Worm (Caenorhabditis elegans) whole organism, L1 larva: ENCODE results near the gene ymel-1.

ENCODE experiments used
- C16A3.4 ChIP-seq: fragments of 150-350 bp; optimal IDR thresholded peaks from 2 replicates; lab custom pipeline; 2014; ENCODE audit warnings: missing biosample characterization, missing genetic modification characterization
- C34B4.2 ChIP-seq: sonication (generic microtip); optimal IDR thresholded peaks from 2 replicates; lab custom pipeline; 2017; ENCODE audit warnings: mild to moderate bottlenecking, missing genetic modification characterization, missing compliant biosample characterization
- aly-2 ChIP-seq: fragments of 150-350 bp; optimal IDR thresholded peaks from 2 replicates; lab custom pipeline; 2014; ENCODE audit warnings: missing biosample characterization, missing genetic modification characterization
- blmp-1 ChIP-seq: fragments of 150-350 bp; optimal IDR thresholded peaks from 2 replicates; lab custom pipeline; 2014; ENCODE audit warnings: missing biosample characterization, missing genetic modification characterization
- ceh-8 ChIP-seq: fragments of 200-800 bp; sonication (Bioruptor generic); optimal IDR thresholded peaks from 2 replicates; lab custom pipeline; 2018; ENCODE audit warnings: mild to moderate bottlenecking, missing genetic modification characterization, moderate library complexity, missing compliant biosample characterization
- ceh-82 ChIP-seq, 3 experiments: fragments of 150-350 bp in 1 of 3; sonication (generic microtip) in 2 of 3; optimal IDR thresholded peaks; 2 replicates each; lab custom pipeline; 2014 to 2017; ENCODE audit warnings: missing biosample characterization in 3 of 3, missing genetic modification characterization in 3 of 3
- ces-1 ChIP-seq: fragments of 150-350 bp; optimal IDR thresholded peaks from 2 replicates; lab custom pipeline; 2014; ENCODE audit warnings: missing biosample characterization, missing genetic modification reagents, missing genetic modification characterization
- dpl-1 ChIP-seq, 3 experiments: fragments of 150-350 bp in 2 of 3; sonication (generic microtip) in 1 of 3; optimal IDR thresholded peaks; 2 replicates each; lab custom pipeline; 2014 to 2017; ENCODE audit warnings: missing biosample characterization in 3 of 3, missing genetic modification characterization in 3 of 3, missing genetic modification reagents in 3 of 3
- efl-1 ChIP-seq, 4 experiments: fragments of 150-350 bp; optimal IDR thresholded peaks in 3 of 4; peaks in 1 of 4; 1 replicate in 1 of 4; 2 replicates in 3 of 4; lab custom pipeline; 2014; ENCODE audit warnings: missing biosample characterization in 2 of 4, missing genetic modification characterization in 2 of 4, missing genetic modification reagents in 2 of 4
- egl-13 ChIP-seq: sonication (generic microtip); optimal IDR thresholded peaks from 2 replicates; lab custom pipeline; 2016; ENCODE audit warnings: missing genotype, missing genetic modification reagents, missing genetic modification characterization, missing compliant biosample characterization
- elt-3 ChIP-seq, 6 experiments: fragments of 150-350 bp in 1 of 6; sonication (generic microtip); optimal IDR thresholded peaks; 2 replicates each; lab custom pipeline; 2017 to 2018; ENCODE audit warnings: missing biosample characterization in 6 of 6, missing genetic modification characterization in 6 of 6, inconsistent platforms in 1 of 6
- fkh-4 ChIP-seq: sonication (generic microtip); optimal IDR thresholded peaks from 2 replicates; lab custom pipeline; 2016; ENCODE audit warnings: missing compliant biosample characterization, missing genetic modification characterization, borderline replicate concordance
- fkh-8 ChIP-seq: sonication (generic microtip); optimal IDR thresholded peaks from 2 replicates; lab custom pipeline; 2016; ENCODE audit warnings: mild to moderate bottlenecking, missing genetic modification characterization, missing compliant biosample characterization
- grh-1 ChIP-seq: fragments of 200-800 bp; sonication (Bioruptor generic); IDR thresholded peaks from 2 replicates; pipeline ENCODE4 v1.3.6; 2022; ENCODE audit warnings: missing genetic modification reagents, missing genetic modification characterization, missing compliant biosample characterization
- hpl-2 ChIP-seq: fragments of 150-350 bp; optimal IDR thresholded peaks from 2 replicates; lab custom pipeline; 2014; ENCODE audit warnings: missing biosample characterization, missing genetic modification reagents, missing genetic modification characterization
- irx-1 ChIP-seq: sonication (generic microtip); optimal IDR thresholded peaks from 2 replicates; lab custom pipeline; 2016; ENCODE audit warnings: missing genetic modification characterization, missing compliant biosample characterization
- isw-1 ChIP-seq: fragments of 200-800 bp; sonication (Bioruptor generic); IDR thresholded peaks from 2 replicates; pipeline ENCODE4 v1.3.6; 2022; ENCODE audit warnings: missing genetic modification characterization, missing compliant biosample characterization
- lin-13 ChIP-seq: fragments of 150-350 bp; optimal IDR thresholded peaks from 2 replicates; lab custom pipeline; 2014; ENCODE audit warnings: missing biosample characterization, missing genetic modification reagents, missing genetic modification characterization
- lin-14 ChIP-seq: fragments of 200-800 bp; sonication (Bioruptor generic); optimal IDR thresholded peaks from 2 replicates; lab custom pipeline; 2018; ENCODE audit warnings: mild to moderate bottlenecking, missing genetic modification characterization, moderate library complexity, missing compliant biosample characterization
- lin-15B ChIP-seq: fragments of 150-350 bp; sonication (generic microtip); optimal IDR thresholded peaks from 3 replicates; lab custom pipeline; 2014; ENCODE audit warnings: missing biosample characterization, missing genetic modification characterization
- lin-35 ChIP-seq, 2 experiments: fragments of 150-350 bp; optimal IDR thresholded peaks; 2 replicates each; lab custom pipeline; 2014; ENCODE audit warnings: missing biosample characterization in 2 of 2, missing genetic modification characterization in 2 of 2, missing genetic modification reagents in 2 of 2
- lsy-2 ChIP-seq, 2 experiments: fragments of 150-350 bp; optimal IDR thresholded peaks; 2 replicates each; lab custom pipeline; 2014; ENCODE audit warnings: missing biosample characterization in 2 of 2, missing genetic modification characterization in 2 of 2
- mdl-1 ChIP-seq, 2 experiments: fragments of 150-350 bp; optimal IDR thresholded peaks; 2 replicates each; lab custom pipeline; 2014 to 2017; ENCODE audit warnings: missing biosample characterization in 2 of 2, missing genetic modification characterization in 2 of 2, inconsistent platforms in 1 of 2
- mef-2 ChIP-seq: fragments of 150-350 bp; optimal IDR thresholded peaks from 2 replicates; lab custom pipeline; 2014; ENCODE audit warnings: missing biosample characterization, missing genetic modification characterization
- mep-1 ChIP-seq: fragments of 150-350 bp; optimal IDR thresholded peaks from 2 replicates; lab custom pipeline; 2014; ENCODE audit warnings: missing biosample characterization, missing genetic modification characterization
- nhr-19 ChIP-seq: fragments of 200-800 bp; sonication (Bioruptor generic); conservative IDR thresholded peaks from 2 replicates; pipeline ENCODE4 v1.3.6; 2022; ENCODE audit warnings: missing genetic modification characterization, missing compliant biosample characterization
- nhr-20 ChIP-seq: sonication (generic microtip); optimal IDR thresholded peaks from 2 replicates; lab custom pipeline; 2016; ENCODE audit warnings: mild to moderate bottlenecking, missing genetic modification characterization, missing compliant biosample characterization
- nhr-47 ChIP-seq: sonication (generic microtip); optimal IDR thresholded peaks from 2 replicates; lab custom pipeline; 2016; ENCODE audit warnings: mild to moderate bottlenecking, missing genetic modification characterization, moderate library complexity, missing compliant biosample characterization
- nhr-71 ChIP-seq: sonication (generic microtip); optimal IDR thresholded peaks from 2 replicates; lab custom pipeline; 2016; ENCODE audit warnings: mild to moderate bottlenecking, missing genetic modification characterization, moderate library complexity, missing compliant biosample characterization
- nhr-77 ChIP-seq: fragments of 150-350 bp; optimal IDR thresholded peaks from 2 replicates; lab custom pipeline; 2014; ENCODE audit warnings: missing biosample characterization, missing genetic modification characterization
- nhr-84 ChIP-seq: sonication (generic microtip); optimal IDR thresholded peaks from 2 replicates; lab custom pipeline; 2017; ENCODE audit warnings: missing biosample characterization, missing genetic modification characterization
- nhr-85 ChIP-seq: sonication (generic microtip); peaks from one replicate; lab custom pipeline; 2016; ENCODE audit warnings: missing genetic modification characterization, inconsistent platforms, missing compliant biosample characterization
- nhr-90 ChIP-seq: sonication (generic microtip); optimal IDR thresholded peaks from 2 replicates; lab custom pipeline; 2016; ENCODE audit warnings: mild to moderate bottlenecking, missing genetic modification characterization, missing compliant biosample characterization; ENCODE audit not compliant: poor library complexity
- pax-3 ChIP-seq: fragments of 200-800 bp; sonication (Bioruptor generic); optimal IDR thresholded peaks from 2 replicates; lab custom pipeline; 2018; ENCODE audit warnings: mild to moderate bottlenecking, missing genetic modification characterization, moderate library complexity, missing compliant biosample characterization
- skn-1 ChIP-seq: fragments of 150-350 bp; optimal IDR thresholded peaks from 2 replicates; lab custom pipeline; 2014; ENCODE audit warnings: missing biosample characterization, missing genetic modification characterization
- snu-23 ChIP-seq: sonication (generic microtip); optimal IDR thresholded peaks from 2 replicates; lab custom pipeline; 2016; ENCODE audit warnings: missing genetic modification characterization, missing compliant biosample characterization
- swsn-7 ChIP-seq: sonication (generic microtip); optimal IDR thresholded peaks from 2 replicates; lab custom pipeline; 2016; ENCODE audit warnings: missing genetic modification characterization, missing compliant biosample characterization
- tbx-2 ChIP-seq: sonication (generic microtip); optimal IDR thresholded peaks from 2 replicates; lab custom pipeline; 2016; ENCODE audit warnings: missing genetic modification characterization, missing compliant biosample characterization
- unc-130 ChIP-seq: fragments of 150-350 bp; optimal IDR thresholded peaks from 2 replicates; lab custom pipeline; 2017; ENCODE audit warnings: missing biosample characterization, missing genetic modification characterization, inconsistent platforms
- unc-86 ChIP-seq: sonication (generic microtip); optimal IDR thresholded peaks from 2 replicates; lab custom pipeline; 2016; ENCODE audit warnings: missing genetic modification characterization, missing compliant biosample characterization

The ymel-1 gene

DNA sequence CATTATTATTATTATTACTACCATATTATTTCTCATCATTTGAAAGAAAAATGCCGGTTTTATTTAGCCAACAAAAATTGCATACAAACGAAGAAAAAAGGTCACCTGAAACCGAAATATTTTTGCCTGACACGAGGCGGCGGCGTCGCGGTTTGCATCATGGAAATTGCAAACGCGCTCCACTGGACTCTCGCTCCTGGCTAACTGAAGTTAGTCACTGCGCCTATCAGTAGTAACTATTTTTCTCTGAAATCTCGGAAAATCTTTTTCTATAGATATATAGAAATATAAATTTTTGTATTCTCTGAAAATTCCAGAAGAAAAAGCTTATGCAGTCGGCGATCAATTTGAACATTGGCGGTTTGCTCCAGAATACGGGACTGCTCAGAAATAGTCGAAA is at the start of gene ymel-1:
TSS of gene ymel-1 (plus strand) at position 318 of the 400 bp plus-strand sequence.
- TF ChIP-seq mdl-1 (tag; optimal IDR thresholded peaks at IDR 0.05; lab: Kevin White, UChicago) (peak in 1 of 2 experiments; percentile 34), tbx-2 (tag; lab: Kevin White, UChicago) (peak; percentile 26), snu-23 (GFP tag; lab: Kevin White, UChicago) (peak; percentile 41), mep-1 (tag; lab: Kevin White, UChicago) (peak; percentile 59), ceh-82 (tag; optimal IDR thresholded peaks at IDR 0.05; lab: Kevin White, UChicago) (no peak), efl-1 (optimal IDR thresholded peaks at IDR 0.05; lab: Kevin White, UChicago) (peak; percentile 31 to 43), efl-1 (GFP tag; optimal IDR thresholded peaks at IDR 0.05 in 1 of 2; lab: Kevin White, UChicago) (peak in 1 of 2 experiments; percentile 49), skn-1 (tag; lab: Kevin White, UChicago) (peak; percentile 17), dpl-1 (GFP tag; optimal IDR thresholded peaks at IDR 0.05; lab: Kevin White, UChicago) (peak in 2 of 3 experiments; percentile 11 to 33), aly-2 (tag; lab: Kevin White, UChicago) (peak; percentile 48), C34B4.2 (tag; lab: Kevin White, UChicago) (no peak), lin-13 (peak; percentile 23), nhr-20 (tag; lab: Kevin White, UChicago) (peak; percentile 33), lin-35 (GFP tag; optimal IDR thresholded peaks at IDR 0.05; lab: Kevin White, UChicago) (peak; percentile 44 to 60), nhr-19 (GFP tag; lab: Robert Waterston, UW) (peak; percentile 27; the same call in 1 of the 2 replicates), C16A3.4 (tag; lab: Kevin White, UChicago) (peak; percentile 30), isw-1 (GFP tag; lab: Robert Waterston, UW) (peak; percentile 1; the same call in 1 of the 2 replicates), nhr-85 (tag; lab: Kevin White, UChicago) (peak; percentile 72), unc-86 (tag; lab: Kevin White, UChicago) (no peak), lin-15B (peak; percentile 56), swsn-7 (tag; lab: Kevin White, UChicago) (peak; percentile 25), nhr-71 (tag; lab: Kevin White, UChicago) (peak; percentile 60), nhr-90 (peak; percentile 24), lsy-2 (tag; optimal IDR thresholded peaks at IDR 0.05; lab: Kevin White, UChicago) (peak; percentile 11 to 49), pax-3 (tag; lab: Kevin White, UChicago) (no peak), nhr-84 (tag; lab: Kevin White, UChicago) (no peak)

DNA sequence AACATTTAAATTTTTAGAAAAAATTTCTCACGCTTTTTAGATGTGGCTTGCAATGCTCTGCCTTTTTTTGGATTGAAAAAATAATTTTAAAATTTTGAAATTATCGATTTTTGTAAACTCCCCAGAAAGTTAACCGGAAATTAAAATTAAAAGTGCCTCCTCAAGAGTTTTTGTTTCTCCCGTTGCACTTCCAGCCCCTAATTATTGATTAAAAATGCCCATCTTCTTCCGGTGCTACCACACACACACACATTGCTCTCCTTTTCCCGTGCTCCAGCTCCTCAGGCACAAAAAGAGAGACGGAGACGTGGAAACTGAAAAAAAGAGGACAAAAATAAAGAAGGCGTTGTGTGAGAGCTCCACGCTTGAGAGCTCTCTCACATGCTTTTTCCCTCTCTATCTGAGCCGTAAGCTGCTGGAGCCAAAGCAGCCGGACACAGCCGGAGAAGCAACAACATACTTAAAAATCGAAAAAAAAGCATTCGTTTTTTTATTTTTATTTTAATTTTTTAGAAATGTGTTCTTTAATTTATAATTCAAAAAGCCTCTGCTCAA is 48.5 kb upstream of the ymel-1 start:
- no peak for TF ChIP-seq ceh-8 (GFP tag; lab: Kevin White, UChicago)
- TF ChIP-seq tbx-2 (tag; lab: Kevin White, UChicago), result no peak
- no peak for TF ChIP-seq irx-1 (tag; lab: Kevin White, UChicago)
- no peak for TF ChIP-seq hpl-2 (GFP tag; lab: Kevin White, UChicago)
- TF ChIP-seq efl-1 (optimal IDR thresholded peaks at IDR 0.05; lab: Kevin White, UChicago), result no peak
- TF ChIP-seq efl-1 (GFP tag; optimal IDR thresholded peaks at IDR 0.05 in 1 of 2; lab: Kevin White, UChicago), result peak in 1 of 2 experiments; percentile 85
- peak in 1 of 3 experiments; percentile 40 for TF ChIP-seq ceh-82 (tag; optimal IDR thresholded peaks at IDR 0.05; lab: Kevin White, UChicago)
- TF ChIP-seq mep-1 (tag; lab: Kevin White, UChicago), result peak; percentile 11
- no peak for TF ChIP-seq lin-13
- TF ChIP-seq lsy-2 (tag; optimal IDR thresholded peaks at IDR 0.05; lab: Kevin White, UChicago), result peak in 1 of 2 experiments; percentile 26
- TF ChIP-seq lin-14 (GFP tag; lab: Kevin White, UChicago), result peak; percentile 58
- peak; percentile 6 for TF ChIP-seq unc-86 (tag; lab: Kevin White, UChicago)
- peak; percentile 30 for TF ChIP-seq nhr-47 (tag; lab: Kevin White, UChicago)
- TF ChIP-seq mef-2 (tag; lab: Kevin White, UChicago), result no peak
- TF ChIP-seq fkh-8 (tag; lab: Kevin White, UChicago), result peak; percentile 69
- no peak for TF ChIP-seq nhr-77 (tag; lab: Kevin White, UChicago)
- TF ChIP-seq lin-35 (GFP tag; optimal IDR thresholded peaks at IDR 0.05; lab: Kevin White, UChicago), result no peak
- TF ChIP-seq blmp-1 (tag; lab: Kevin White, UChicago), result no peak
- peak; percentile 27 for TF ChIP-seq egl-13 (tag; lab: Kevin White, UChicago)
- peak; percentile 11 for TF ChIP-seq swsn-7 (tag; lab: Kevin White, UChicago)
- TF ChIP-seq, all 84 proteins: peak for 10

DNA sequence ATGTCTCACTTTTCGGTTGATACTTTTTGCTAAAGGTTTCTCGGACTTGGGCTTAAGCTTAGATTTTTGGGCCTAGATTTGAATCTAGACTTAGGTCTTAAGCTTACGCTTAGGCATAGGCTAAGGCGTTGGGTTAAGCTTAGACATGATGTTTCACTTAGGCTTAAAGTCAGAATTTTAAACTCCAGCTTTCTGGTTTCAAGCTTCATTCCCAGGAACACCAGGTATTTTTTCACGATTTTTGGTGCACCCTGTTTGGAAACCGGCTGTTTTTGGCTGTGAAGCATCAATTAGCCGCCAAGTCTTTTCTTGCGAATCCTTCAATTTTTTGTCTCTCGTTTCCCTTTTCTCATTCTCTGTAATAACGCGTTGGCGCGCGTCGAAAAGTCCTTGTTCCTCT is 42.1 kb upstream of the ymel-1 start:
- no peak for TF ChIP-seq unc-130
- TF ChIP-seq elt-3 (tag; optimal IDR thresholded peaks at IDR 0.05; lab: Kevin White, UChicago), result no peak
- TF ChIP-seq ces-1 (GFP tag; lab: Kevin White, UChicago), result no peak
- TF ChIP-seq grh-1 (GFP tag; lab: Robert Waterston, UW), result no peak
- no peak for TF ChIP-seq fkh-4 (tag; lab: Kevin White, UChicago)
